Fruit fly (Drosophila melanogaster) S2 (cell line): Measurements from ENCODE around the gene Set.

Experiments used
- CG8478 ChIP-seq: fragments of >200 bp; optimal IDR thresholded peaks from 2 replicates; lab custom pipeline; 2018
- CTCF ChIP-seq, 2 experiments: fragments of >200 bp; optimal IDR thresholded peaks; 2 replicates each; lab custom pipeline; 2018

DNA sequence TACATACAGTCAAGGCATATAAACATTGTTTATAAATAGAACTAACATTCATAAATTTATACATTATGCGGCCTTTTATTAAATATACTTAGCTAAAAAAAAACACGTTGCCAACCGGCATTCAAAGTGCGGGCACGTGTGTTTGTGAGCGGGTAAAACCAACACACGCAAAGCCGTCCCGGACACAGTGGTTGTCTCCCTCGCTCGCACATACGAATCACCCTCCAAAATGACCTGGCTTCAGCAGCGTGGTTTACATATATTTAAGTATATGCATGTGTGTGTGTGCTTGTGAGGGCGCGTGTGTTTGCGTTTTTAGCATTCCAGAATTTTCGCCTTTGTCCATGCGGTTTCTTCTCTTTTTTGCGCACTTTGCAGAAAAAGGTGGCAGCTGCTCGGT, 19.9 kb upstream of the Set start:
- TF ChIP-seq CTCF (optimal IDR thresholded peaks at IDR 0.05; lab: Kevin White, UChicago) (no peak), CG8478 (lab: Kevin White, UChicago) (no peak)
